Worm (Caenorhabditis elegans): ENCODE results near the gene rnf-113.

- TF ChIP-seq W03F9.2 (tag; optimal IDR thresholded peaks at IDR 0.05), result no peak
- no peak for TF ChIP-seq dao-5 (tag; optimal IDR thresholded peaks at IDR 0.05)
Observed at ce11 chrIII:10781553-10781952, 24.1 kb upstream of the rnf-113 start, which contains the start of gene ptr-19.
